Worm (Caenorhabditis elegans) whole organism, L4 larva: Measurements from ENCODE around the gene F12A10.8.

Experiments used
- F37D6.2 ChIP-seq: sonication (generic microtip); optimal IDR thresholded peaks from 2 replicates; lab custom pipeline; 2016; ENCODE audit warnings: mild to moderate bottlenecking, missing genetic modification characterization, missing compliant biosample characterization
- F49E8.2 ChIP-seq: sonication (generic microtip); optimal IDR thresholded peaks from 2 replicates; lab custom pipeline; 2016; ENCODE audit warnings: missing compliant biosample characterization, mild to moderate bottlenecking, missing genetic modification characterization, borderline replicate concordance
- T20F7.1 ChIP-seq: fragments of 200-800 bp; sonication (Bioruptor generic); optimal IDR thresholded peaks from 2 replicates; lab custom pipeline; 2018; ENCODE audit warnings: mild to moderate bottlenecking, missing genetic modification characterization, missing compliant biosample characterization
- T26A8.4 ChIP-seq: fragments of 200-800 bp; sonication (Bioruptor generic); IDR thresholded peaks from 2 replicates; pipeline ENCODE4 v1.3.6; 2022; ENCODE audit warnings: missing genetic modification characterization, missing compliant biosample characterization
- Y5F2A.4 ChIP-seq: fragments of 200-800 bp; sonication (Bioruptor generic); optimal IDR thresholded peaks from 2 replicates; lab custom pipeline; 2018; ENCODE audit warnings: mild to moderate bottlenecking, missing genetic modification characterization, missing compliant biosample characterization
- ZK337.2 ChIP-seq: fragments of 200-800 bp; sonication (Bioruptor generic); IDR thresholded peaks from 2 replicates; pipeline ENCODE4 v1.3.6; 2022; ENCODE audit warnings: missing genetic modification reagents, missing genetic modification characterization, missing compliant biosample characterization
- aha-1 ChIP-seq: fragments of 150-350 bp; peaks from one replicate; lab custom pipeline; 2014; ENCODE audit warnings: missing biosample characterization, missing genetic modification characterization
- aly-2 ChIP-seq: sonication (generic microtip); optimal IDR thresholded peaks from 2 replicates; lab custom pipeline; 2018; ENCODE audit warnings: missing biosample characterization, missing genetic modification characterization
- arid-1 ChIP-seq: fragments of 200-800 bp; sonication (Bioruptor generic); conservative IDR thresholded peaks from 2 replicates; pipeline ENCODE4 v1.3.6; 2022; ENCODE audit warnings: missing genetic modification reagents, missing genetic modification characterization, missing compliant biosample characterization
- ceh-20 ChIP-seq: fragments of 200-800 bp; sonication (Bioruptor generic); IDR thresholded peaks from 2 replicates; pipeline ENCODE4 v1.3.6; 2022; ENCODE audit warnings: missing genetic modification reagents, missing genetic modification characterization, missing compliant biosample characterization
- ceh-28 ChIP-seq: fragments of 150-350 bp; optimal IDR thresholded peaks from 2 replicates; lab custom pipeline; 2014; ENCODE audit warnings: missing biosample characterization, missing genetic modification reagents, missing genetic modification characterization
- ceh-82 ChIP-seq: sonication (generic microtip); optimal IDR thresholded peaks from 2 replicates; lab custom pipeline; 2017; ENCODE audit warnings: missing biosample characterization, missing genetic modification characterization
- ces-1 ChIP-seq: fragments of 150-350 bp; sonication (generic microtip); optimal IDR thresholded peaks from 4 replicates; lab custom pipeline; 2014; ENCODE audit warnings: missing biosample characterization, missing genetic modification reagents, missing genetic modification characterization
- daf-16 ChIP-seq, 3 experiments: sonication (generic microtip); optimal IDR thresholded peaks; 2 replicates each; lab custom pipeline; 2016 to 2017; ENCODE audit warnings: missing genetic modification characterization in 3 of 3, missing genetic modification reagents in 3 of 3, mild to moderate bottlenecking in 2 of 3, missing compliant biosample characterization in 2 of 3, missing biosample characterization in 1 of 3, moderate library complexity in 1 of 3
- daf-19 ChIP-seq: fragments of 200-800 bp; sonication (Bioruptor generic); conservative IDR thresholded peaks from 2 replicates; pipeline ENCODE4 v1.3.6; 2022; ENCODE audit warnings: missing genetic modification characterization, missing compliant biosample characterization
- daf-8 ChIP-seq: fragments of 200-800 bp; sonication (Bioruptor generic); IDR thresholded peaks from 2 replicates; pipeline ENCODE4 v1.3.6; 2022; ENCODE audit warnings: missing genetic modification characterization, missing compliant biosample characterization
- dmd-8 ChIP-seq: fragments of 200-800 bp; sonication (Bioruptor generic); IDR thresholded peaks from 2 replicates; pipeline ENCODE4 v1.3.6; 2022; ENCODE audit warnings: missing genetic modification characterization, missing compliant biosample characterization
- dmd-9 ChIP-seq: fragments of 200-800 bp; sonication (Bioruptor generic); IDR thresholded peaks from 2 replicates; pipeline ENCODE4 v1.3.6; 2022; ENCODE audit warnings: missing genetic modification reagents, missing genetic modification characterization, missing compliant biosample characterization
- egl-43 ChIP-seq: fragments of 200-800 bp; sonication (Bioruptor generic); IDR thresholded peaks from 2 replicates; pipeline ENCODE4 v1.3.6; 2022; ENCODE audit warnings: missing genetic modification reagents, missing genetic modification characterization, missing compliant biosample characterization
- hlh-11 ChIP-seq: fragments of 200-800 bp; sonication (Bioruptor generic); optimal IDR thresholded peaks from 2 replicates; lab custom pipeline; 2018; ENCODE audit warnings: mild to moderate bottlenecking, missing genetic modification characterization, missing compliant biosample characterization
- hlh-30 ChIP-seq: sonication (generic microtip); optimal IDR thresholded peaks from 2 replicates; lab custom pipeline; 2017; ENCODE audit warnings: antibody characterized with exemption, mild to moderate bottlenecking, missing genetic modification characterization, missing compliant biosample characterization; ENCODE audit not compliant: insufficient read depth
- hmg-1.1 ChIP-seq: fragments of 200-800 bp; sonication (Bioruptor generic); IDR thresholded peaks from 2 replicates; pipeline ENCODE4 v1.3.6; 2022; ENCODE audit warnings: missing genetic modification reagents, missing genetic modification characterization, missing compliant biosample characterization
- jun-1 ChIP-seq: fragments of 150-350 bp; optimal IDR thresholded peaks from 2 replicates; lab custom pipeline; 2014; ENCODE audit warnings: missing biosample characterization, missing genetic modification reagents, missing genetic modification characterization
- lsy-2 ChIP-seq, 2 experiments: fragments of 150-350 bp in 1 of 2; sonication (generic microtip) in 1 of 2; optimal IDR thresholded peaks; 2 replicates each; lab custom pipeline; 2014 to 2017; ENCODE audit warnings: missing biosample characterization in 2 of 2, missing genetic modification characterization in 2 of 2
- mdl-1 ChIP-seq, 2 experiments: fragments of 150-350 bp in 1 of 2; sonication (generic microtip) in 1 of 2; optimal IDR thresholded peaks; 2 replicates each; lab custom pipeline; 2014 to 2017; ENCODE audit warnings: missing biosample characterization in 2 of 2, missing genetic modification characterization in 2 of 2
- mep-1 ChIP-seq: fragments of 150-350 bp; sonication (generic microtip); optimal IDR thresholded peaks from 3 replicates; lab custom pipeline; 2014; ENCODE audit warnings: missing biosample characterization, missing genetic modification characterization
- mes-2 ChIP-seq: sonication (generic microtip); optimal IDR thresholded peaks from 2 replicates; lab custom pipeline; 2016; ENCODE audit warnings: missing genotype, mild to moderate bottlenecking, missing genetic modification characterization, missing compliant biosample characterization; ENCODE audit not compliant: poor library complexity, severe bottlenecking
- mxl-3 ChIP-seq: fragments of 200-800 bp; sonication (Bioruptor generic); optimal IDR thresholded peaks from 2 replicates; lab custom pipeline; 2018; ENCODE audit warnings: mild to moderate bottlenecking, missing genetic modification characterization, missing compliant biosample characterization
- nhr-10 ChIP-seq: fragments of 150-350 bp; optimal IDR thresholded peaks from 2 replicates; lab custom pipeline; 2014; ENCODE audit warnings: missing biosample characterization, missing genetic modification characterization
- nhr-102 ChIP-seq: sonication (generic microtip); optimal IDR thresholded peaks from 2 replicates; lab custom pipeline; 2016; ENCODE audit warnings: mild to moderate bottlenecking, missing genetic modification characterization, moderate library complexity, missing compliant biosample characterization
- nhr-28 ChIP-seq: fragments of 150-350 bp; optimal IDR thresholded peaks from 2 replicates; lab custom pipeline; 2014; ENCODE audit warnings: missing biosample characterization, missing genetic modification characterization
- nhr-41 ChIP-seq: fragments of 200-800 bp; sonication (Bioruptor generic); IDR thresholded peaks from 2 replicates; pipeline ENCODE4 v1.3.6; 2022; ENCODE audit warnings: missing genetic modification reagents, missing genetic modification characterization, missing compliant biosample characterization
- nhr-48 ChIP-seq: sonication (generic microtip); optimal IDR thresholded peaks from 2 replicates; lab custom pipeline; 2016; ENCODE audit warnings: mild to moderate bottlenecking, missing genetic modification characterization, missing compliant biosample characterization
- nhr-6 ChIP-seq: fragments of 150-350 bp; optimal IDR thresholded peaks from 2 replicates; lab custom pipeline; 2014; ENCODE audit warnings: missing biosample characterization, missing genetic modification characterization
- nhr-77 ChIP-seq: fragments of 150-350 bp; optimal IDR thresholded peaks from 2 replicates; lab custom pipeline; 2014; ENCODE audit warnings: missing biosample characterization, missing genetic modification characterization
- pha-4 ChIP-seq, 2 experiments: fragments of 150-350 bp in 1 of 2; fragments of 200-800 bp in 1 of 2; sonication (Bioruptor generic) in 1 of 2; IDR thresholded peaks in 1 of 2; optimal IDR thresholded peaks in 1 of 2; 2 replicates each; pipeline versions ENCODE4 v1.3.6 to Lab custom; 2014 to 2022; ENCODE audit warnings: missing genetic modification characterization in 2 of 2, missing genetic modification reagents in 2 of 2, missing biosample characterization in 1 of 2, missing compliant biosample characterization in 1 of 2
- pqm-1 ChIP-seq: sonication (generic microtip); optimal IDR thresholded peaks from 2 replicates; lab custom pipeline; 2017; ENCODE audit warnings: missing biosample characterization, missing genetic modification characterization
- rbr-2 ChIP-seq: sonication (generic microtip); optimal IDR thresholded peaks from 2 replicates; lab custom pipeline; 2016; ENCODE audit warnings: missing genotype, missing genetic modification characterization, missing compliant biosample characterization
- sdz-12 ChIP-seq: fragments of 200-800 bp; sonication (Bioruptor generic); optimal IDR thresholded peaks from 2 replicates; lab custom pipeline; 2018; ENCODE audit warnings: mild to moderate bottlenecking, missing genetic modification characterization, missing compliant biosample characterization
- set-16 ChIP-seq: fragments of 200-800 bp; sonication (Bioruptor generic); IDR thresholded peaks from 2 replicates; pipeline ENCODE4 v1.3.6; 2022; ENCODE audit warnings: missing genetic modification reagents, missing genetic modification characterization, missing compliant biosample characterization
- skn-1 ChIP-seq: fragments of 150-350 bp; optimal IDR thresholded peaks from 2 replicates; lab custom pipeline; 2014; ENCODE audit warnings: missing biosample characterization, missing genetic modification characterization
- spr-1 ChIP-seq: sonication (generic microtip); optimal IDR thresholded peaks from 2 replicates; lab custom pipeline; 2016; ENCODE audit warnings: mild to moderate bottlenecking, missing genetic modification characterization, missing compliant biosample characterization
- unc-62 ChIP-seq, 3 experiments: fragments of 150-350 bp in 1 of 3; sonication (generic microtip); optimal IDR thresholded peaks in 2 of 3; peaks in 1 of 3; 1 replicate in 1 of 3; 2 replicates in 2 of 3; lab custom pipeline; 2014 to 2017; ENCODE audit warnings: missing biosample characterization in 3 of 3, missing genetic modification characterization in 3 of 3, missing genetic modification reagents in 3 of 3, missing genotype in 1 of 3
- vab-7 ChIP-seq: fragments of 200-800 bp; sonication (Bioruptor generic); IDR thresholded peaks from 2 replicates; pipeline ENCODE4 v1.3.6; 2022; ENCODE audit warnings: missing genetic modification reagents, missing genetic modification characterization, missing compliant biosample characterization
- zag-1 ChIP-seq: fragments of 150-350 bp; optimal IDR thresholded peaks from 2 replicates; lab custom pipeline; 2014; ENCODE audit warnings: missing biosample characterization, missing genetic modification characterization
- ztf-11 ChIP-seq: fragments of 150-350 bp; optimal IDR thresholded peaks from 2 replicates; lab custom pipeline; 2014; ENCODE audit warnings: missing biosample characterization, missing genetic modification characterization
- ztf-7 ChIP-seq: fragments of 150-350 bp; optimal IDR thresholded peaks from 2 replicates; lab custom pipeline; 2014; ENCODE audit warnings: missing biosample characterization, missing genetic modification characterization

The F12A10.8 gene

DNA sequence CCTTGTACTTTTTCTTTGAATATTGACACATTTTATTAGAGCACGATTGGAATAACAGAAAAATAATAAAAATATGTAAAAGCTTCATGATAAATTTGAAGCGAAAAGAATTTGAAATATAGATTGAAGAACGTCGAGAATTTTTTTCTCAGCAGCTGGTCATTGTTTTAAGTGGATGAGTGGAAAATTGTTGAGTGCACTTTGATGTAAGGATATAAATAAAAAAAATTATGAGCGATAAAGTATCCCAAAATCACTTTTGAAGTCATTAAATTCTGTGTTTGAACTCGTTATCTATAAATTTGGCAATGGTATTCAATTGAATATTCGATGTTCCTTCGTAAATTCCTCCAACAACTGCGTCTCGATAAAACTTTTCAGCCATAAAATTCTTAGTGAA, 43.9 kb upstream of the F12A10.8 start, which contains the start of gene ins-13:
Gene ins-13 (minus strand): TSS at position 101 of the 400 bp plus-strand sequence.
- TF ChIP-seq set-16 (no peak), rbr-2 (no peak), spr-1 (no peak), mes-2 (tag; lab: Kevin White, UChicago) (no peak), hmg-1.1 (GFP tag; lab: Robert Waterston, UW) (no peak), sdz-12 (GFP tag; lab: Kevin White, UChicago) (no peak), pqm-1 (tag; lab: Kevin White, UChicago) (no peak), Y5F2A.4 (GFP tag; lab: Kevin White, UChicago) (no peak), mdl-1 (tag; optimal IDR thresholded peaks at IDR 0.05; lab: Kevin White, UChicago) (no peak)

ce11 chrII:5544145-5544515, 43.3 kb upstream of the F12A10.8 start:
- TF ChIP-seq mep-1 (tag; lab: Kevin White, UChicago) (peak; percentile 76), lsy-2 (tag; optimal IDR thresholded peaks at IDR 0.05; lab: Kevin White, UChicago) (peak; percentile 0 to 83), nhr-48 (tag; lab: Kevin White, UChicago) (no peak), zag-1 (tag; lab: Kevin White, UChicago) (no peak), nhr-102 (peak; percentile 10), F37D6.2 (no peak), ZK337.2 (GFP tag; lab: Robert Waterston, UW) (no peak), jun-1 (no peak), set-16 (no peak), dmd-8 (0 out of 2 replicates have a peak, but pooled peaks have one; percentile 4), nhr-77 (tag; lab: Kevin White, UChicago) (peak; percentile 15), egl-43 (peak; percentile 65; the same call in 1 of the 2 replicates), vab-7 (peak; percentile 61), ceh-28 (tag; lab: Kevin White, UChicago) (no peak), nhr-41 (GFP tag; lab: Robert Waterston, UW) (peak; percentile 46; the same call in 1 of the 2 replicates), nhr-28 (tag; lab: Kevin White, UChicago) (peak; percentile 71), daf-16 (GFP tag; optimal IDR thresholded peaks at IDR 0.05; lab: Kevin White, UChicago) (peak in 1 of 2 experiments; percentile 76), daf-16 (tag; optimal IDR thresholded peaks at IDR 0.05; lab: Kevin White, UChicago) (peak; percentile 81), arid-1 (GFP tag; lab: Robert Waterston, UW) (peak; percentile 74), hlh-11 (tag; lab: Kevin White, UChicago) (peak; percentile 77), T20F7.1 (GFP tag; lab: Kevin White, UChicago) (no peak), ces-1 (no peak), dmd-9 (GFP tag; lab: Robert Waterston, UW) (peak; percentile 62; the same call in 1 of the 2 replicates), aha-1 (peak; percentile 48), pha-4 (GFP tag; IDR thresholded peaks at IDR 0.05; lab: Robert Waterston, UW) (peak; percentile 16; the same call in 1 of the 2 replicates), pha-4 (tag; optimal IDR thresholded peaks at IDR 0.05; lab: Kevin White, UChicago) (no peak), aly-2 (tag; lab: Kevin White, UChicago) (no peak), ztf-7 (tag; lab: Kevin White, UChicago) (no peak), unc-62 (GFP tag; optimal IDR thresholded peaks at IDR 0.05 in 1 of 2; lab: Kevin White, UChicago) (peak in 1 of 2 experiments; percentile 95), unc-62 (tag; optimal IDR thresholded peaks at IDR 0.05; lab: Kevin White, UChicago) (no peak), mes-2 (tag; lab: Kevin White, UChicago) (peak; percentile 81), ceh-20 (peak; percentile 46), mxl-3 (GFP tag; lab: Kevin White, UChicago) (no peak), hmg-1.1 (GFP tag; lab: Robert Waterston, UW) (peak; percentile 8; the same call in 1 of the 2 replicates), daf-19 (GFP tag; lab: Robert Waterston, UW) (no peak), ztf-11 (no peak), ceh-82 (tag; lab: Kevin White, UChicago) (no peak), T26A8.4 (GFP tag; lab: Robert Waterston, UW) (peak; percentile 4), nhr-10 (tag; lab: Kevin White, UChicago) (peak; percentile 72), nhr-6 (tag; lab: Kevin White, UChicago) (no peak), skn-1 (no peak), hlh-30 (tag; lab: Kevin White, UChicago) (peak; percentile 33), F49E8.2 (no peak), pqm-1 (tag; lab: Kevin White, UChicago) (no peak), daf-8 (GFP tag; lab: Robert Waterston, UW) (no peak)
